Worm (Caenorhabditis elegans) whole organism, L3 larva: ENCODE data around the gene comt-1.
A peak's percentile ranks its signal among the peaks of the same experiment; 100 is the strongest.
"Not testable (repeated sequence)": the region's sequence is repeated elsewhere in the genome, so short reads cannot be mapped to it uniquely, and the experiment has no call there.

Source experiments
- R02D3.7 ChIP-seq: fragments of 150-350 bp; optimal IDR thresholded peaks from 2 replicates; lab custom pipeline; 2014; ENCODE audit warnings: missing biosample characterization, missing genetic modification characterization
- aly-2 ChIP-seq: fragments of 150-350 bp; optimal IDR thresholded peaks from 2 replicates; lab custom pipeline; 2014; ENCODE audit warnings: missing biosample characterization, missing genetic modification characterization
- ama-1 ChIP-seq: fragments of 150-350 bp; optimal IDR thresholded peaks from 2 replicates; lab custom pipeline; 2018
- ceh-16 ChIP-seq: sonication (generic microtip); optimal IDR thresholded peaks from 2 replicates; lab custom pipeline; 2017; ENCODE audit warnings: missing biosample characterization, missing genetic modification characterization
- daf-12 ChIP-seq: fragments of 150-350 bp; optimal IDR thresholded peaks from 2 replicates; lab custom pipeline; 2014; ENCODE audit warnings: missing biosample characterization, missing genetic modification reagents, missing genetic modification characterization
- egl-5 ChIP-seq: fragments of 150-350 bp; optimal IDR thresholded peaks from 2 replicates; lab custom pipeline; 2017; ENCODE audit warnings: missing biosample characterization, missing genetic modification reagents, missing genetic modification characterization, inconsistent platforms
- elt-1 ChIP-seq: fragments of 150-350 bp; optimal IDR thresholded peaks from 2 replicates; lab custom pipeline; 2014; ENCODE audit warnings: missing biosample characterization, missing genetic modification characterization
- elt-2 ChIP-seq: sonication (generic microtip); optimal IDR thresholded peaks from 2 replicates; lab custom pipeline; 2016; ENCODE audit warnings: missing genetic modification reagents, mild to moderate bottlenecking, missing genetic modification characterization, missing compliant biosample characterization
- elt-3 ChIP-seq, 3 experiments: fragments of 150-350 bp in 1 of 3; sonication (generic microtip) in 2 of 3; optimal IDR thresholded peaks; 2 replicates in 2 of 3; 4 replicates in 1 of 3; lab custom pipeline; 2014 to 2017; ENCODE audit warnings: missing biosample characterization in 3 of 3, missing genetic modification characterization in 3 of 3
- eor-1 ChIP-seq, 2 experiments: fragments of 150-350 bp; optimal IDR thresholded peaks; 2 replicates each; lab custom pipeline; 2014 to 2018; ENCODE audit warnings: missing biosample characterization in 2 of 2, missing genetic modification characterization in 2 of 2
- fkh-10 ChIP-seq: sonication (generic microtip); optimal IDR thresholded peaks from 2 replicates; lab custom pipeline; 2017; ENCODE audit warnings: missing biosample characterization, missing genetic modification reagents, missing genetic modification characterization
- fos-1 ChIP-seq: fragments of 150-350 bp; optimal IDR thresholded peaks from 2 replicates; lab custom pipeline; 2014; ENCODE audit warnings: missing biosample characterization, missing genetic modification characterization
- hmg-11 ChIP-seq: sonication (generic microtip); optimal IDR thresholded peaks from 2 replicates; lab custom pipeline; 2016; ENCODE audit warnings: missing genetic modification characterization, missing compliant biosample characterization
- jun-1 ChIP-seq: fragments of 150-350 bp; optimal IDR thresholded peaks from 2 replicates; lab custom pipeline; 2014; ENCODE audit warnings: missing biosample characterization, missing genetic modification reagents, missing genetic modification characterization
- lin-15B ChIP-seq: fragments of 150-350 bp; optimal IDR thresholded peaks from 2 replicates; lab custom pipeline; 2014; ENCODE audit warnings: missing biosample characterization, missing genetic modification characterization
- lin-39 ChIP-seq: fragments of 150-350 bp; optimal IDR thresholded peaks from 2 replicates; lab custom pipeline; 2018; ENCODE audit warnings: missing biosample characterization, missing genetic modification reagents, missing genetic modification characterization
- lsy-12 ChIP-seq: sonication (generic microtip); optimal IDR thresholded peaks from 2 replicates; lab custom pipeline; 2016; ENCODE audit warnings: mild to moderate bottlenecking, missing genetic modification characterization, missing compliant biosample characterization
- mml-1 ChIP-seq: fragments of 150-350 bp; sonication (generic microtip); optimal IDR thresholded peaks from 3 replicates; lab custom pipeline; 2014; ENCODE audit warnings: missing biosample characterization, missing genetic modification characterization
- nhr-11 ChIP-seq: fragments of 150-350 bp; optimal IDR thresholded peaks from 2 replicates; lab custom pipeline; 2014; ENCODE audit warnings: missing biosample characterization, missing genetic modification characterization
- nhr-23 ChIP-seq: fragments of 150-350 bp; optimal IDR thresholded peaks from 2 replicates; lab custom pipeline; 2014; ENCODE audit warnings: missing biosample characterization, missing genetic modification reagents, missing genetic modification characterization
- nhr-237 ChIP-seq: fragments of 150-350 bp; optimal IDR thresholded peaks from 2 replicates; lab custom pipeline; 2014; ENCODE audit warnings: missing biosample characterization, missing genetic modification characterization
- nhr-25 ChIP-seq: sonication (generic microtip); optimal IDR thresholded peaks from 2 replicates; lab custom pipeline; 2017; ENCODE audit warnings: missing biosample characterization, missing genetic modification characterization
- pha-4 ChIP-seq: fragments of 150-350 bp; optimal IDR thresholded peaks from 2 replicates; lab custom pipeline; 2014; ENCODE audit warnings: missing biosample characterization, missing genetic modification reagents, missing genetic modification characterization
- pqm-1 ChIP-seq: fragments of 150-350 bp; optimal IDR thresholded peaks from 2 replicates; lab custom pipeline; 2017; ENCODE audit warnings: missing biosample characterization, missing genetic modification characterization, inconsistent platforms
- snpc-4 ChIP-seq: fragments of 150-350 bp; optimal IDR thresholded peaks from 2 replicates; lab custom pipeline; 2014; ENCODE audit warnings: missing biosample characterization, missing genetic modification characterization
- tbx-2 ChIP-seq: sonication (generic microtip); optimal IDR thresholded peaks from 2 replicates; lab custom pipeline; 2016; ENCODE audit warnings: mild to moderate bottlenecking, missing genetic modification characterization, missing compliant biosample characterization
- unc-39 ChIP-seq: sonication (generic microtip); optimal IDR thresholded peaks from 4 replicates; lab custom pipeline; 2017; ENCODE audit warnings: missing biosample characterization, missing genetic modification characterization
- unc-62 ChIP-seq: fragments of 150-350 bp; sonication (generic microtip); optimal IDR thresholded peaks from 4 replicates; lab custom pipeline; 2014; ENCODE audit warnings: missing biosample characterization, missing genetic modification reagents, missing genetic modification characterization
- ztf-4 ChIP-seq: fragments of 150-350 bp; optimal IDR thresholded peaks from 2 replicates; lab custom pipeline; 2014; ENCODE audit warnings: missing biosample characterization, missing genetic modification characterization

The comt-1 gene

ce11 chrX:2903715-2904419 lies 41.6 kb upstream of the comt-1 start:
- TF ChIP-seq pha-4: peak; percentile 27
- peak; percentile 20 for TF ChIP-seq mml-1 (tag; lab: Kevin White, UChicago)
- peak; percentile 48 for TF ChIP-seq elt-2 (tag; lab: Kevin White, UChicago)
- TF ChIP-seq unc-62 (GFP tag; lab: Kevin White, UChicago): peak; percentile 83
- peak; percentile 72 for TF ChIP-seq nhr-25 (tag; lab: Kevin White, UChicago)
- no peak for TF ChIP-seq lsy-12 (tag; lab: Kevin White, UChicago)
- TF ChIP-seq snpc-4 (tag; lab: Kevin White, UChicago): no peak
- peak; percentile 35 for TF ChIP-seq pqm-1 (tag; lab: Kevin White, UChicago)
- peak; percentile 10 for TF ChIP-seq nhr-23

ce11 chrX:2902854-2903253 lies 40.6 kb upstream of the comt-1 start:
- TF ChIP-seq fkh-10 (GFP tag; lab: Kevin White, UChicago) (no peak), elt-1 (tag; lab: Kevin White, UChicago) (peak; percentile 47), eor-1 (tag; optimal IDR thresholded peaks at IDR 0.05; lab: Kevin White, UChicago) (no peak), lsy-12 (tag; lab: Kevin White, UChicago) (no peak), mml-1 (tag; lab: Kevin White, UChicago) (no peak)

- no peak for TF ChIP-seq lsy-12 (tag; lab: Kevin White, UChicago)
- no peak for TF ChIP-seq nhr-237 (tag; lab: Kevin White, UChicago)
- no peak for TF ChIP-seq elt-3 (tag; optimal IDR thresholded peaks at IDR 0.05; lab: Kevin White, UChicago)
- TF ChIP-seq egl-5 (tag; lab: Kevin White, UChicago): no peak
- no peak for TF ChIP-seq daf-12 (tag; lab: Kevin White, UChicago)
- TF ChIP-seq lin-15B (tag; lab: Kevin White, UChicago): no peak
- TF ChIP-seq lin-39 (tag; lab: Kevin White, UChicago): no peak
- TF ChIP-seq fkh-10 (GFP tag; lab: Kevin White, UChicago): no peak
- no peak for TF ChIP-seq ama-1
- no peak for TF ChIP-seq elt-2 (tag; lab: Kevin White, UChicago)
- TF ChIP-seq ztf-4 (tag; lab: Kevin White, UChicago): no peak
- TF ChIP-seq tbx-2: no peak
- peak; percentile 32 for TF ChIP-seq hmg-11 (tag; lab: Kevin White, UChicago)
- no peak for TF ChIP-seq fos-1 (tag; lab: Kevin White, UChicago)
- TF ChIP-seq pha-4: peak; percentile 35
Measured at ce11 chrX:2900897-2901496, 38.7 kb upstream of the comt-1 start.

- no peak for TF ChIP-seq snpc-4 (tag; lab: Kevin White, UChicago)
- TF ChIP-seq elt-3 (tag; optimal IDR thresholded peaks at IDR 0.05; lab: Kevin White, UChicago): no peak
- no peak for TF ChIP-seq R02D3.7 (tag; lab: Kevin White, UChicago)
- no peak for TF ChIP-seq aly-2
- no peak for TF ChIP-seq nhr-11 (tag; lab: Kevin White, UChicago)
- peak; percentile 33 for TF ChIP-seq hmg-11 (tag; lab: Kevin White, UChicago)
Measured at ce11 chrX:2898256-2898655, 36.0 kb upstream of the comt-1 start, which contains the start of gene F52B10.3. F52B10.3 (minus strand) TSS chrX:2898356.

- no peak for TF ChIP-seq unc-39 (tag; lab: Kevin White, UChicago)
- TF ChIP-seq nhr-25 (tag; lab: Kevin White, UChicago): peak; percentile 15
- no peak for TF ChIP-seq ceh-16 (tag; lab: Kevin White, UChicago)
Measured at ce11 chrX:2895646-2896045, 33.4 kb upstream of the comt-1 start.

- not testable (repeated sequence) for TF ChIP-seq jun-1 (tag; lab: Kevin White, UChicago); ama-1; elt-1 (tag; lab: Kevin White, UChicago)
- TF ChIP-seq, all 47 proteins: peak for 0; not testable (repeated sequence) for 47
Measured at ce11 chrX:2894273-2894672, 32.0 kb upstream of the comt-1 start, which contains the start of gene B0410.1. B0410.1 (plus strand) TSS chrX:2894573.
